Fruit fly (Drosophila melanogaster) whole organism, embryonic: Measurements from ENCODE around the gene CG42592.

Experiments
- CoRest ChIP-seq: fragments of 200-800 bp; sonication (Bioruptor generic); optimal IDR thresholded peaks from 3 replicates; lab custom pipeline; 2018; ENCODE audit warnings: missing biosample characterization, mild to moderate bottlenecking, missing genetic modification characterization, moderate library complexity
- D19B ChIP-seq: fragments of 200-800 bp; sonication (Bioruptor generic); optimal IDR thresholded peaks from 2 replicates; lab custom pipeline; 2017; ENCODE audit warnings: missing biosample characterization, mild to moderate bottlenecking, missing genetic modification characterization
- Dad ChIP-seq: fragments of 200-800 bp; sonication (Bioruptor generic); optimal IDR thresholded peaks from 3 replicates; lab custom pipeline; 2016; ENCODE audit warnings: missing biosample characterization, missing genetic modification characterization
- Dip3 ChIP-seq: fragments of 200-800 bp; sonication (Bioruptor generic); optimal IDR thresholded peaks from 3 replicates; lab custom pipeline; 2016; ENCODE audit warnings: missing biosample characterization, missing genetic modification characterization
- Hsf ChIP-seq: fragments of 200-800 bp; sonication (Bioruptor generic); optimal IDR thresholded peaks from 3 replicates; lab custom pipeline; 2016; ENCODE audit warnings: missing biosample characterization, missing genetic modification characterization
- NK7.1 ChIP-seq: fragments of 200-800 bp; sonication (Bioruptor generic); optimal IDR thresholded peaks from 3 replicates; lab custom pipeline; 2016; ENCODE audit warnings: missing biosample characterization, missing genetic modification characterization
- abd-A ChIP-seq: fragments of 200-800 bp; sonication (Bioruptor generic); optimal IDR thresholded peaks from 3 replicates; lab custom pipeline; 2019; ENCODE audit warnings: missing biosample characterization, mild to moderate bottlenecking, missing genetic modification characterization, moderate library complexity
- aop ChIP-seq: fragments of 200-800 bp; sonication (Bioruptor generic); IDR thresholded peaks from 2 replicates; pipeline ENCODE4 v1.3.6; 2022; ENCODE audit warnings: missing biosample characterization, missing genetic modification characterization
- bbx ChIP-seq: fragments of 200-800 bp; sonication (Bioruptor generic); IDR thresholded peaks from 2 replicates; pipeline ENCODE4 v1.3.6; 2022; ENCODE audit warnings: missing biosample characterization, missing genetic modification characterization; ENCODE audit not compliant: partially characterized antibody
- grau ChIP-seq: fragments of 200-800 bp; optimal IDR thresholded peaks from 3 replicates; lab custom pipeline; 2019; ENCODE audit warnings: missing biosample characterization, mild to moderate bottlenecking, missing genetic modification characterization, moderate library complexity
- odd ChIP-seq: fragments of 200-800 bp; sonication (Bioruptor generic); optimal IDR thresholded peaks from 2 replicates; lab custom pipeline; 2017; ENCODE audit warnings: missing biosample characterization, mild to moderate bottlenecking, missing genetic modification characterization

DNA sequence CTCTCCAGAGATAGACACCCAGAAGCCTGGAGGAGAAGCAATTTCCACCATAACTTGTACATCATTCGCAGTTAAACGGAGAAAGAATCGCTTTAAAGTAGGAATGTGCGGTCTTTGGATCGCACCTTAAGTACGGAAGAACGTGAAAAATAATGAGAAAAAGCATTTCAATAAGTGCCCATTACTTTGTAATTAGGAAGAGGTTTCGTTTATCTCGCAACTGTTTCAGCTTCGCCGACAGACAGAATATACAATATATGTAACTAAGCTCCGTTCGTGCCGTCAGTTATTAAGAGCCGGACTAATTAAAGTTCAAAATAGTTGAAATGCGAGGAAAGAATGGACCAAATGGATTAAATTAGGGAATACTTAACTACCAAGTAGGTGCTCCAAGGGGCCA lies 18.4 kb downstream of the CG42592 start, which contains the start of gene CG7829:
- TF ChIP-seq CoRest (tag; lab: Kevin White, UChicago), result no peak
- TF ChIP-seq grau (tag; lab: Kevin White, UChicago), result no peak
- no peak for TF ChIP-seq NK7.1 (GFP tag; lab: Kevin White, UChicago)
- TF ChIP-seq Hsf (GFP tag; lab: Kevin White, UChicago), result no peak
- no peak for TF ChIP-seq Dad (GFP tag; lab: Kevin White, UChicago)
- TF ChIP-seq abd-A, result no peak
- TF ChIP-seq odd (GFP tag; lab: Kevin White, UChicago), result no peak
- TF ChIP-seq Dip3, result no peak
- TF ChIP-seq D19B, result no peak
- no peak for TF ChIP-seq bbx (GFP tag; lab: Robert Waterston, UW)
- no peak for TF ChIP-seq aop (GFP tag; lab: Robert Waterston, UW)
